Worm (Caenorhabditis elegans) whole organism, young adult: Measurements from ENCODE around the gene R10E9.4.

Experiments
- B0035.1 ChIP-seq: sonication (generic microtip); optimal IDR thresholded peaks from 2 replicates; lab custom pipeline; 2016; ENCODE audit warnings: missing genetic modification characterization, mild to moderate bottlenecking, missing compliant biosample characterization, missing genotype, missing genetic modification reagents
- C06A6.2 ChIP-seq: fragments of 200-800 bp; sonication (Bioruptor generic); conservative IDR thresholded peaks from 2 replicates; pipeline ENCODE4 v1.3.6; 2022; ENCODE audit warnings: missing genetic modification characterization, missing compliant biosample characterization
- F49E8.2 ChIP-seq: sonication (generic microtip); optimal IDR thresholded peaks from 3 replicates; lab custom pipeline; 2017; ENCODE audit warnings: missing genetic modification characterization, mild to moderate bottlenecking, missing compliant biosample characterization, antibody characterized with exemption, moderate library complexity; ENCODE audit not compliant: insufficient read depth
- F57C9.4 ChIP-seq: sonication (generic microtip); optimal IDR thresholded peaks from 2 replicates; lab custom pipeline; 2017; ENCODE audit warnings: mild to moderate bottlenecking, missing genetic modification characterization, missing compliant biosample characterization
- K12H6.12 ChIP-seq: fragments of 200-800 bp; sonication (Bioruptor generic); optimal IDR thresholded peaks from 2 replicates; lab custom pipeline; 2018; ENCODE audit warnings: mild to moderate bottlenecking, missing genetic modification characterization, missing compliant biosample characterization
- T26A5.8 ChIP-seq: sonication (generic microtip); optimal IDR thresholded peaks from 2 replicates; lab custom pipeline; 2016; ENCODE audit warnings: missing genetic modification characterization, missing compliant biosample characterization
- Y53G8AR.9 ChIP-seq: fragments of 200-800 bp; sonication (Bioruptor generic); conservative IDR thresholded peaks from 2 replicates; pipeline ENCODE4 v1.3.6; 2022; ENCODE audit warnings: missing genetic modification reagents, missing genetic modification characterization, missing compliant biosample characterization
- Y67H2A.10 ChIP-seq: fragments of 200-800 bp; sonication (Bioruptor generic); conservative IDR thresholded peaks from 2 replicates; pipeline ENCODE4 v1.3.6; 2022; ENCODE audit warnings: missing genetic modification reagents, missing genetic modification characterization, missing compliant biosample characterization
- ZK185.1 ChIP-seq: sonication (generic microtip); optimal IDR thresholded peaks from 2 replicates; lab custom pipeline; 2016; ENCODE audit warnings: mild to moderate bottlenecking, missing genetic modification characterization, missing compliant biosample characterization; ENCODE audit not compliant: poor library complexity, severe bottlenecking
- akir-1 ChIP-seq: fragments of 200-800 bp; sonication (Bioruptor generic); optimal IDR thresholded peaks from 2 replicates; lab custom pipeline; 2018; ENCODE audit warnings: mild to moderate bottlenecking, missing genetic modification characterization, moderate library complexity, missing compliant biosample characterization
- ama-1 ChIP-seq, 3 experiments: fragments of 150-350 bp in 1 of 3; sonication (generic microtip) in 2 of 3; optimal IDR thresholded peaks; 2 replicates each; lab custom pipeline; 2014 to 2018; ENCODE audit warnings: missing biosample characterization in 2 of 3, missing genetic modification characterization in 2 of 3, missing genetic modification reagents in 2 of 3
- athp-1 ChIP-seq: sonication (generic microtip); optimal IDR thresholded peaks from 2 replicates; lab custom pipeline; 2017; ENCODE audit warnings: mild to moderate bottlenecking, missing genetic modification characterization, missing compliant biosample characterization
- attf-6 ChIP-seq: fragments of 200-800 bp; sonication (Bioruptor generic); IDR thresholded peaks from 2 replicates; pipeline ENCODE4 v1.3.6; 2022; ENCODE audit warnings: missing genetic modification reagents, missing genetic modification characterization, missing compliant biosample characterization
- ccch-3 ChIP-seq: fragments of 200-800 bp; sonication (Bioruptor generic); optimal IDR thresholded peaks from 2 replicates; lab custom pipeline; 2018; ENCODE audit warnings: mild to moderate bottlenecking, missing genetic modification characterization, missing compliant biosample characterization
- cebp-1 ChIP-seq, 2 experiments: fragments of 200-800 bp in 1 of 2; sonication (Bioruptor generic) in 1 of 2; sonication (generic microtip) in 1 of 2; IDR thresholded peaks in 1 of 2; optimal IDR thresholded peaks in 1 of 2; 2 replicates each; pipeline versions ENCODE4 v1.3.6 to Lab custom; 2017 to 2022; ENCODE audit warnings: missing compliant biosample characterization in 2 of 2, missing genetic modification characterization in 2 of 2, mild to moderate bottlenecking in 1 of 2, missing genetic modification reagents in 1 of 2, moderate library complexity in 1 of 2
- cebp-2 ChIP-seq: fragments of 200-800 bp; sonication (Bioruptor generic); IDR thresholded peaks from 2 replicates; pipeline ENCODE4 v1.3.6; 2022; ENCODE audit warnings: missing genetic modification characterization, missing compliant biosample characterization
- ceh-27 ChIP-seq: fragments of 200-800 bp; sonication (Bioruptor generic); optimal IDR thresholded peaks from 2 replicates; lab custom pipeline; 2018; ENCODE audit warnings: mild to moderate bottlenecking, missing genetic modification characterization, moderate library complexity, missing compliant biosample characterization
- chd-7 ChIP-seq: sonication (generic microtip); optimal IDR thresholded peaks from 2 replicates; lab custom pipeline; 2016; ENCODE audit warnings: mild to moderate bottlenecking, missing genetic modification characterization, moderate library complexity, missing compliant biosample characterization
- efl-1 ChIP-seq: fragments of 150-350 bp; optimal IDR thresholded peaks from 2 replicates; lab custom pipeline; 2014; ENCODE audit warnings: missing biosample characterization, missing genetic modification reagents, missing genetic modification characterization
- egl-44 ChIP-seq: fragments of 200-800 bp; sonication (Bioruptor generic); IDR thresholded peaks from 2 replicates; pipeline ENCODE4 v1.3.6; 2022; ENCODE audit warnings: missing genetic modification reagents, missing genetic modification characterization, missing compliant biosample characterization
- egrh-3 ChIP-seq: fragments of 200-800 bp; sonication (Bioruptor generic); IDR thresholded peaks from 2 replicates; pipeline ENCODE4 v1.3.6; 2022; ENCODE audit warnings: missing genetic modification reagents, missing genetic modification characterization, missing compliant biosample characterization
- hlh-26 ChIP-seq: fragments of 200-800 bp; sonication (Bioruptor generic); conservative IDR thresholded peaks from 2 replicates; pipeline ENCODE4 v1.3.6; 2022; ENCODE audit warnings: missing genetic modification reagents, missing genetic modification characterization, missing compliant biosample characterization
- hmg-1.2 ChIP-seq: fragments of 200-800 bp; sonication (Bioruptor generic); IDR thresholded peaks from 2 replicates; pipeline ENCODE4 v1.3.6; 2022; ENCODE audit warnings: missing genetic modification reagents, missing genetic modification characterization, missing compliant biosample characterization
- hrde-1 ChIP-seq: sonication (generic microtip); optimal IDR thresholded peaks from 2 replicates; lab custom pipeline; 2016; ENCODE audit warnings: missing genetic modification characterization, mild to moderate bottlenecking, missing compliant biosample characterization, moderate library complexity, missing genotype, missing genetic modification reagents, borderline replicate concordance
- let-526 ChIP-seq: fragments of 200-800 bp; sonication (Bioruptor generic); IDR thresholded peaks from 2 replicates; pipeline ENCODE4 v1.3.6; 2022; ENCODE audit warnings: missing genetic modification reagents, missing genetic modification characterization, missing compliant biosample characterization
- lin-40 ChIP-seq: sonication (generic microtip); optimal IDR thresholded peaks from 2 replicates; lab custom pipeline; 2016; ENCODE audit warnings: missing genetic modification characterization, mild to moderate bottlenecking, missing compliant biosample characterization, missing genotype, missing genetic modification reagents
- lin-54 ChIP-seq: fragments of 200-800 bp; sonication (Bioruptor generic); optimal IDR thresholded peaks from 2 replicates; lab custom pipeline; 2018; ENCODE audit warnings: mild to moderate bottlenecking, missing genetic modification characterization, missing compliant biosample characterization
- lsl-1 ChIP-seq: fragments of 200-800 bp; sonication (Bioruptor generic); optimal IDR thresholded peaks from 2 replicates; lab custom pipeline; 2018; ENCODE audit warnings: mild to moderate bottlenecking, missing genetic modification characterization, moderate library complexity, missing compliant biosample characterization
- madf-6 ChIP-seq: fragments of 200-800 bp; sonication (Bioruptor generic); IDR thresholded peaks from 2 replicates; pipeline ENCODE4 v1.3.6; 2022; ENCODE audit warnings: missing genetic modification reagents, missing genetic modification characterization, missing compliant biosample characterization
- mcd-1 ChIP-seq: fragments of 200-800 bp; sonication (Bioruptor generic); IDR thresholded peaks from 2 replicates; pipeline ENCODE4 v1.3.6; 2022; ENCODE audit warnings: missing genetic modification reagents, missing genetic modification characterization, missing compliant biosample characterization
- nhr-179 ChIP-seq: sonication (generic microtip); optimal IDR thresholded peaks from 2 replicates; lab custom pipeline; 2016; ENCODE audit warnings: mild to moderate bottlenecking, missing genetic modification characterization, missing compliant biosample characterization
- nhr-80 ChIP-seq: sonication (generic microtip); optimal IDR thresholded peaks from 2 replicates; lab custom pipeline; 2016; ENCODE audit warnings: missing genetic modification characterization, missing compliant biosample characterization
- pbrm-1 ChIP-seq: fragments of 200-800 bp; sonication (Bioruptor generic); IDR thresholded peaks from 2 replicates; pipeline ENCODE4 v1.3.6; 2022; ENCODE audit warnings: missing genetic modification reagents, missing genetic modification characterization, missing compliant biosample characterization
- rcor-1 ChIP-seq: fragments of 200-800 bp; sonication (Bioruptor generic); IDR thresholded peaks from 2 replicates; pipeline ENCODE4 v1.3.6; 2022; ENCODE audit warnings: missing genetic modification reagents, missing genetic modification characterization, missing compliant biosample characterization
- snpc-4 ChIP-seq, 5 experiments: fragments of 150-350 bp in 1 of 5; sonication (generic microtip) in 4 of 5; optimal IDR thresholded peaks; 2 replicates each; lab custom pipeline; 2014 to 2018; ENCODE audit warnings: missing genetic modification characterization in 5 of 5, missing biosample characterization in 3 of 5, antibody characterized with exemption in 2 of 5, mild to moderate bottlenecking in 2 of 5, missing compliant biosample characterization in 2 of 5, missing genotype in 2 of 5, moderate library complexity in 2 of 5, missing genetic modification reagents in 1 of 5
- somi-1 ChIP-seq: fragments of 200-800 bp; sonication (Bioruptor generic); optimal IDR thresholded peaks from 2 replicates; lab custom pipeline; 2018; ENCODE audit warnings: mild to moderate bottlenecking, missing genetic modification characterization, missing compliant biosample characterization
- sptf-2 ChIP-seq: fragments of 200-800 bp; sonication (Bioruptor generic); optimal IDR thresholded peaks from 2 replicates; lab custom pipeline; 2018; ENCODE audit warnings: mild to moderate bottlenecking, missing genetic modification characterization, missing compliant biosample characterization
- tlf-1 ChIP-seq: fragments of 200-800 bp; sonication (Bioruptor generic); optimal IDR thresholded peaks from 2 replicates; lab custom pipeline; 2018; ENCODE audit warnings: mild to moderate bottlenecking, missing genetic modification characterization, missing compliant biosample characterization
- ztf-22 ChIP-seq: fragments of 200-800 bp; sonication (Bioruptor generic); optimal IDR thresholded peaks from 2 replicates; lab custom pipeline; 2018; ENCODE audit warnings: mild to moderate bottlenecking, missing genetic modification characterization, moderate library complexity, missing compliant biosample characterization
- ztf-26 ChIP-seq: sonication (generic microtip); optimal IDR thresholded peaks from 2 replicates; lab custom pipeline; 2017; ENCODE audit warnings: missing genetic modification characterization, missing compliant biosample characterization
- ztf-28 ChIP-seq: fragments of 200-800 bp; sonication (Bioruptor generic); IDR thresholded peaks from 2 replicates; pipeline ENCODE4 v1.3.6; 2022; ENCODE audit warnings: missing genetic modification reagents, missing genetic modification characterization, missing compliant biosample characterization
- ztf-6 ChIP-seq: fragments of 200-800 bp; sonication (Bioruptor generic); IDR thresholded peaks from 2 replicates; pipeline ENCODE4 v1.3.6; 2022; ENCODE audit warnings: missing genetic modification reagents, missing genetic modification characterization, missing compliant biosample characterization

R10E9.4 gene

DNA sequence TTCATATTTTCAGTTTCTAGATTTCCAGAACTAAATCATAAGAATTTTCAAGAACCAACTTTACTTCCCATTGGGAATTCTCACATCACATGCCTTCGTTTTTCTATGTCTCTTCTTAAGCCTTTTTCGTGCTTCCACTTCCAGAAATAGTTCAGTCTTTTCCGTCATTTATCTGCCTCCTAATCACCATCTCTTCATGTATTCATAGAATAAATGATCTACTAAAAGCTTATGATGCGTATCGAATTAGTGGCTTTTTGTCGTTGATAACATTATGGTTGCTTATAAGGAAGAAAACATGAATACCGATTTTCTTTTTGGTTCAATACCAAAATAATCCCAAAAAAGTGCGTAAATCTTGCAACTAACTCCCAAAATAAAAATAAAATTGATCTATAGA, 17.8 kb downstream of the R10E9.4 start:
- no peak for TF ChIP-seq rcor-1 (GFP tag; lab: Robert Waterston, UW)
- no peak for TF ChIP-seq ztf-6 (GFP tag; lab: Robert Waterston, UW)

DNA sequence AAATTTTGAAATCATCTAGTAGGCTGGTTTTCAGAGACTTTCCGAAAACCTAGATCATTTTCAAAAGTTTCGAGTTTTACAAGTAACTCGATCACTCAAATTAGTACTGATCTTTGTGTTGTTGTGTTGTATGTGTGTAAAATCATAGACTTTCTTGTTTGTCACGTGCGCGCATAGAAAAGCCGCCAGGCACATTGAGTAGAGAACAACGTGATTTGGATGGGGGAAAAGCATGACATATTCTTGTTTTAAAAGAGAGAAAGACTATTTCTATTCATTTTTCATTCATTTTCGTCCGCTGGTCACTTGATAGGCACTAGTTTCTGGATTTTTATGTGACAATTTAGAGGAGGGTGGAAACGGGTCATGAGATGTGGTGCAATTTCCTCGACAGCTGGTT, 18.4 kb downstream of the R10E9.4 start:
- 0 out of 2 replicates have a peak, but pooled peaks have one; percentile 11 for TF ChIP-seq C06A6.2 (GFP tag; lab: Robert Waterston, UW)
- no peak for TF ChIP-seq cebp-1 (GFP tag; IDR thresholded peaks at IDR 0.05; lab: Robert Waterston, UW)
- peak; percentile 36 for TF ChIP-seq cebp-1 (tag; optimal IDR thresholded peaks at IDR 0.05; lab: Kevin White, UChicago)
- TF ChIP-seq efl-1 = no peak
- peak; percentile 49 for TF ChIP-seq somi-1 (GFP tag; lab: Kevin White, UChicago)
- peak; percentile 23 for TF ChIP-seq ama-1 (optimal IDR thresholded peaks at IDR 0.05; lab: Kevin White, UChicago)
- no peak for TF ChIP-seq ama-1 (GFP tag; optimal IDR thresholded peaks at IDR 0.05; lab: Kevin White, UChicago)
- TF ChIP-seq lin-40 (tag; lab: Kevin White, UChicago) = no peak
- TF ChIP-seq tlf-1 = no peak

DNA sequence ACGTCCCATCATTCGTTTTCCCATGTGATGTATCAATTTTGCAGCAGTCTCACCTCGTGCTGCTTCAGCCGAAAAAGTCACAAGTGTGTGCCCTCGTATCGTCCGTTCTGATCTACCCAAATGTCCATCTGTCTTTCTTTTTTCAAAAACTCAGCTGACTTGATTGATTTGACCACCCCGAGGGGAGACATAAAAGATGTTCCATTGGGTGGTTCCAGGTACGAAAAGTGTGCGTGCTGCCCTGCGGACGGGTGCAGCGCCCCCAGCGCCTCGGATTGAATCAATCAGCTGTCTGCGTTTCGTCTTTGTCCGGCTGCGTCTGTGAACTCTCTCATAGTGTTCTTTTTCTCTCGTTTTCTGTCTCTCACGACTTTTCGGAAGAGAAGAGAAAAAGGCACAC, 19.4 kb downstream of the R10E9.4 start:
- peak; percentile 35; the same call in 1 of the 2 replicates for TF ChIP-seq pbrm-1 (GFP tag; lab: Robert Waterston, UW)
- TF ChIP-seq egl-44 (GFP tag; lab: Robert Waterston, UW) = no peak
- TF ChIP-seq athp-1 = no peak
- no peak for TF ChIP-seq attf-6 (GFP tag; lab: Robert Waterston, UW)
- no peak for TF ChIP-seq lin-40 (tag; lab: Kevin White, UChicago)
- TF ChIP-seq akir-1 (GFP tag; lab: Kevin White, UChicago) = no peak
- TF ChIP-seq sptf-2 (GFP tag; lab: Kevin White, UChicago) = no peak
- no peak for TF ChIP-seq B0035.1
- TF ChIP-seq hrde-1 = no peak
- no peak; the same call in 1 of the 2 replicates for TF ChIP-seq let-526 (GFP tag; lab: Robert Waterston, UW)
- no peak for TF ChIP-seq cebp-2
- TF ChIP-seq ztf-6 (GFP tag; lab: Robert Waterston, UW) = no peak
- TF ChIP-seq ztf-26 (tag; lab: Kevin White, UChicago) = peak; percentile 29
- TF ChIP-seq mcd-1 (GFP tag; lab: Robert Waterston, UW) = no peak
- TF ChIP-seq lsl-1 (GFP tag; lab: Kevin White, UChicago) = no peak
- TF ChIP-seq F49E8.2 (tag; lab: Kevin White, UChicago) = no peak
- TF ChIP-seq ceh-27 (GFP tag; lab: Kevin White, UChicago) = peak; percentile 38
- no peak for TF ChIP-seq snpc-4 (GFP tag; optimal IDR thresholded peaks at IDR 0.05; lab: Kevin White, UChicago)
- peak in 1 of 4 experiments; percentile 20 for TF ChIP-seq snpc-4 (tag; optimal IDR thresholded peaks at IDR 0.05; lab: Kevin White, UChicago)
- TF ChIP-seq Y67H2A.10 (GFP tag; lab: Robert Waterston, UW) = no peak; the same call in 1 of the 2 replicates
- no peak for TF ChIP-seq rcor-1 (GFP tag; lab: Robert Waterston, UW)
- TF ChIP-seq T26A5.8 = no peak
- TF ChIP-seq Y53G8AR.9 (GFP tag; lab: Robert Waterston, UW) = 0 out of 2 replicates have a peak, but pooled peaks have one; percentile 22
- no peak; the same call in 1 of the 2 replicates for TF ChIP-seq egrh-3 (GFP tag; lab: Robert Waterston, UW)
- no peak for TF ChIP-seq madf-6 (GFP tag; lab: Robert Waterston, UW)
- peak; percentile 71 for TF ChIP-seq somi-1 (GFP tag; lab: Kevin White, UChicago)
- no peak for TF ChIP-seq C06A6.2 (GFP tag; lab: Robert Waterston, UW)
- no peak for TF ChIP-seq ZK185.1 (tag; lab: Kevin White, UChicago)
- no peak for TF ChIP-seq F57C9.4 (tag; lab: Kevin White, UChicago)
- no peak for TF ChIP-seq ccch-3 (GFP tag; lab: Kevin White, UChicago)
- no peak for TF ChIP-seq nhr-179 (tag; lab: Kevin White, UChicago)
- no peak for TF ChIP-seq hlh-26
- TF ChIP-seq K12H6.12 (tag; lab: Kevin White, UChicago) = peak; percentile 25
- TF ChIP-seq ama-1 (optimal IDR thresholded peaks at IDR 0.05; lab: Kevin White, UChicago) = no peak
- TF ChIP-seq ama-1 (GFP tag; optimal IDR thresholded peaks at IDR 0.05; lab: Kevin White, UChicago) = no peak
- peak; percentile 61 for TF ChIP-seq nhr-80 (tag; lab: Kevin White, UChicago)
- no peak for TF ChIP-seq chd-7 (tag; lab: Kevin White, UChicago)
- no peak for TF ChIP-seq ztf-22 (GFP tag; lab: Kevin White, UChicago)
- TF ChIP-seq ztf-28 = no peak
- TF ChIP-seq hmg-1.2 (GFP tag; lab: Robert Waterston, UW) = peak; percentile 74; the same call in 1 of the 2 replicates
- TF ChIP-seq lin-54 (GFP tag; lab: Kevin White, UChicago) = no peak
